Fruit fly (Drosophila melanogaster): Measurements from ENCODE around the gene CG13474.
A peak's percentile ranks its signal among the peaks of the same experiment; 100 is the strongest.

The CG13474 gene

DNA sequence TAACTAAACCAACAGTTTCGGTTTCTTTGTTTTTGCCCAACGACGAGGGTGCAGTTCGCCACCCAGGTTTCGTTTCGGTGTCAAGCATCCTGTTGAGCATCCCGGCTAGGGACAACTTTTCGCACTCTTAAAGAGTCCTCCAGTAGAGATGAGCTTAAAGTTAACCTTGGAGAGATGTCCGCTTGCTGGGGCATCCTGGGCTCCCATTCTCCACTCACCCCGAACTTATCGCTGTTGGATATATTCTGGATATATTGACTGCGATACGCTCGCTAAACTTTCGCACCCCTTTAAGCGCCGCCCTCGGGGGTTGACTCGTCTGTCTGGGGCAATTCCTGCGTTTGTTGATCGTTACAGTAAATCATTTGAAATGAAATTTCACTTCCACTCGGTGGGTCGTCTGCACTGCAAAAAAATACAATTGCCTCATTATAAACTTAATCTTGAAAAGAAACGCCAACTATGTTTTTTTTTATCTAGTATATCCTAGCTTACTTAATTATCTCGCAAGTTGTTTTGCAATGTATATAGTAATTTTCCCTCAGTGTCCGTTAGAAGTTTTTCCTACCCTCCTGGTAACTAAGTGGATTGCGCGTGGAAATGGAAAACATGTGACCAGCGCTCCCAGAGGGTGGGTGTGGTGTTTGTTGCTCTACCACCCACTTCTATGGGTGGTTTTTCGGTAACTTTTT is 35.2 kb downstream of the CG13474 start (continued):
- TF ChIP-seq ap (GFP tag; IDR thresholded peaks at IDR 0.05) (peak; percentile 69), CG13287 (GFP tag; IDR thresholded peaks at IDR 0.05; ENCODE audit: partially characterized antibody) (no peak), Atf3 (GFP tag; optimal IDR thresholded peaks at IDR 0.05) (peak; percentile 63), CG7372 (GFP tag; IDR thresholded peaks at IDR 0.05) (peak; percentile 54), Hey (tag; optimal IDR thresholded peaks at IDR 0.05) (peak; percentile 55), gsb (GFP tag; IDR thresholded peaks at IDR 0.05) (peak; percentile 66; the same call in 1 of the 2 replicates), fd102C (GFP tag; optimal IDR thresholded peaks at IDR 0.05) (no peak), gem (tag; optimal IDR thresholded peaks at IDR 0.05) (peak; percentile 89), CG2120 (GFP tag; optimal IDR thresholded peaks at IDR 0.05) (peak; percentile 85), CG2199 (GFP tag; IDR thresholded peaks at IDR 0.05) (no peak), prd (optimal IDR thresholded peaks at IDR 0.05) (no peak), prd (GFP tag; IDR thresholded peaks at IDR 0.05) (peak; percentile 90), CG16813 (GFP tag; IDR thresholded peaks at IDR 0.05; ENCODE audit: partially characterized antibody) (no peak), CG12769 (tag; optimal IDR thresholded peaks at IDR 0.05) (peak; percentile 78), CG33213 (GFP tag; optimal IDR thresholded peaks at IDR 0.05) (peak; percentile 62), zfh2 (GFP tag; optimal IDR thresholded peaks at IDR 0.05) (peak; percentile 44), CG17568 (GFP tag; optimal IDR thresholded peaks at IDR 0.05) (peak; percentile 65), Bdp1 (GFP tag; optimal IDR thresholded peaks at IDR 0.05) (peak; percentile 64), CG15479 (GFP tag; optimal IDR thresholded peaks at IDR 0.05) (no peak), nmo (GFP tag; optimal IDR thresholded peaks at IDR 0.05) (peak; percentile 78), eyg (GFP tag; optimal IDR thresholded peaks at IDR 0.05) (peak; percentile 73), B-H1 (GFP tag; IDR thresholded peaks at IDR 0.05) (peak; percentile 67), CG14860 (GFP tag; IDR thresholded peaks at IDR 0.05; ENCODE audit: partially characterized antibody) (no peak), CG17328 (GFP tag; IDR thresholded peaks at IDR 0.05) (peak; percentile 86), wdn (GFP tag; IDR thresholded peaks at IDR 0.05) (peak; percentile 66), CG11723 (GFP tag; optimal IDR thresholded peaks at IDR 0.05) (peak; percentile 58), Hr3 (GFP tag; optimal IDR thresholded peaks at IDR 0.05) (peak; percentile 76), CG7357 (GFP tag; IDR thresholded peaks at IDR 0.05) (peak; percentile 76; the same call in 2 of the 3 replicates), CG9876 (GFP tag; optimal IDR thresholded peaks at IDR 0.05) (peak; percentile 29), CG9609 (GFP tag; optimal IDR thresholded peaks at IDR 0.05) (peak; percentile 73), Gug (GFP tag; IDR thresholded peaks at IDR 0.05) (peak; percentile 82), CG10431 (GFP tag; optimal IDR thresholded peaks at IDR 0.05) (peak; percentile 48), Ada2b (GFP tag; IDR thresholded peaks at IDR 0.05) (peak; percentile 64), CG10462 (GFP tag; optimal IDR thresholded peaks at IDR 0.05) (peak; percentile 69), Hr78 (GFP tag; optimal IDR thresholded peaks at IDR 0.05) (peak in 1 of 2 experiments; percentile 2), CG7963 (GFP tag; IDR thresholded peaks at IDR 0.05; ENCODE audit: partially characterized antibody) (no peak), Doc2 (GFP tag; IDR thresholded peaks at IDR 0.05) (no peak), her (GFP tag; optimal IDR thresholded peaks at IDR 0.05) (peak; percentile 62), CG15601 (tag; optimal IDR thresholded peaks at IDR 0.05) (peak; percentile 79), CG10267 (tag; optimal IDR thresholded peaks at IDR 0.05) (peak; percentile 75), dmrt11E (tag; optimal IDR thresholded peaks at IDR 0.05) (peak; percentile 73), CG17359 (tag; optimal IDR thresholded peaks at IDR 0.05) (peak; percentile 89), CG31441 (GFP tag; IDR thresholded peaks at IDR 0.05) (peak; percentile 86), CG12219 (GFP tag; optimal IDR thresholded peaks at IDR 0.05) (peak; percentile 80), Hr39 (optimal IDR thresholded peaks at IDR 0.05) (no peak), Awh (GFP tag; IDR thresholded peaks at IDR 0.05) (peak; percentile 87), CG8089 (GFP tag; optimal IDR thresholded peaks at IDR 0.05) (peak; percentile 53), Doc3 (GFP tag; IDR thresholded peaks at IDR 0.05; ENCODE audit: partially characterized antibody) (no peak), CG6175 (GFP tag; IDR thresholded peaks at IDR 0.05) (0 out of 3 replicates have a peak, but pooled peaks have one; percentile 42), Mes4 (GFP tag; optimal IDR thresholded peaks at IDR 0.05) (peak; percentile 71)

Measured in whole organism, embryonic.